Fruit fly (Drosophila melanogaster) whole organism, embryonic: ENCODE results near the gene CG13084.
A peak's percentile ranks its signal among the peaks of the same experiment; 100 is the strongest.

Experiments used
- CG1024 ChIP-seq: fragments of 200-800 bp; sonication (Bioruptor generic); IDR thresholded peaks from 2 replicates; pipeline ENCODE4 v1.3.6; 2022; ENCODE audit warnings: missing biosample characterization, missing genetic modification characterization
- CG10543 ChIP-seq: fragments of 200-800 bp; sonication (Bioruptor generic); optimal IDR thresholded peaks from 3 replicates; lab custom pipeline; 2017; ENCODE audit warnings: missing biosample characterization, mild to moderate bottlenecking, missing genetic modification characterization, moderate library complexity
- CG10979 ChIP-seq: fragments of 200-800 bp; sonication (Bioruptor generic); optimal IDR thresholded peaks from 2 replicates; lab custom pipeline; 2018; ENCODE audit warnings: missing biosample characterization, mild to moderate bottlenecking, missing genetic modification characterization, moderate library complexity
- CG11560 ChIP-seq: fragments of 200-800 bp; sonication (Bioruptor generic); IDR thresholded peaks from 3 replicates; pipeline ENCODE4 v1.3.6; 2022; ENCODE audit warnings: missing biosample characterization, missing genetic modification characterization
- CG1233 ChIP-seq: fragments of 200-800 bp; sonication (Bioruptor generic); optimal IDR thresholded peaks from 4 replicates; lab custom pipeline; 2018; ENCODE audit warnings: missing biosample characterization, mild to moderate bottlenecking, missing genetic modification characterization
- CG12391 ChIP-seq: fragments of 200-800 bp; sonication (Bioruptor generic); optimal IDR thresholded peaks from 3 replicates; lab custom pipeline; 2018; ENCODE audit warnings: missing biosample characterization, mild to moderate bottlenecking, missing genetic modification characterization, moderate library complexity
- CG15479 ChIP-seq: fragments of 200-800 bp; sonication (Bioruptor generic); optimal IDR thresholded peaks from 3 replicates; lab custom pipeline; 2019; ENCODE audit warnings: missing biosample characterization, mild to moderate bottlenecking, missing genetic modification characterization, moderate library complexity
- CG2120 ChIP-seq: fragments of 200-800 bp; sonication (Bioruptor generic); optimal IDR thresholded peaks from 3 replicates; lab custom pipeline; 2016; ENCODE audit warnings: missing biosample characterization, missing genetic modification characterization
- CG2129 ChIP-seq: fragments of 200-800 bp; sonication (Bioruptor generic); IDR thresholded peaks from 2 replicates; pipeline ENCODE4 v1.3.6; 2022; ENCODE audit warnings: missing biosample characterization, missing genetic modification characterization; ENCODE audit not compliant: partially characterized antibody
- CG2199 ChIP-seq: fragments of 200-800 bp; sonication (Bioruptor generic); IDR thresholded peaks from 3 replicates; pipeline ENCODE4 v1.3.6; 2022; ENCODE audit warnings: missing biosample characterization, missing genetic modification characterization
- CG31224 ChIP-seq: fragments of 200-800 bp; sonication (Bioruptor generic); IDR thresholded peaks from 2 replicates; pipeline ENCODE4 v1.3.6; 2022; ENCODE audit warnings: missing biosample characterization, missing genetic modification characterization
- CG3163 ChIP-seq: fragments of 200-800 bp; sonication (Bioruptor generic); optimal IDR thresholded peaks from 3 replicates; lab custom pipeline; 2016; ENCODE audit warnings: missing biosample characterization, missing genetic modification characterization
- CG3995 ChIP-seq: fragments of 200-800 bp; sonication (Bioruptor generic); optimal IDR thresholded peaks from 3 replicates; lab custom pipeline; 2016; ENCODE audit warnings: missing biosample characterization, missing genetic modification characterization
- CG42726 ChIP-seq: fragments of 200-800 bp; sonication (Bioruptor generic); IDR thresholded peaks from 2 replicates; pipeline ENCODE4 v1.3.6; 2022; ENCODE audit warnings: missing biosample characterization, missing genetic modification characterization; ENCODE audit not compliant: partially characterized antibody
- CG4360 ChIP-seq: fragments of 200-800 bp; sonication (Bioruptor generic); IDR thresholded peaks from 2 replicates; pipeline ENCODE4 v1.3.6; 2022; ENCODE audit warnings: missing biosample characterization, missing genetic modification characterization
- CG7963 ChIP-seq: fragments of 200-800 bp; sonication (Bioruptor generic); IDR thresholded peaks from 3 replicates; pipeline ENCODE4 v1.3.6; 2022; ENCODE audit warnings: missing biosample characterization, missing genetic modification characterization; ENCODE audit not compliant: partially characterized antibody
- CG9876 ChIP-seq: fragments of 200-800 bp; sonication (Bioruptor generic); optimal IDR thresholded peaks from 2 replicates; lab custom pipeline; 2016; ENCODE audit warnings: missing biosample characterization, missing genetic modification characterization
- Dll ChIP-seq: fragments of 200-800 bp; sonication (Bioruptor generic); IDR thresholded peaks from 4 replicates; pipeline ENCODE4 v1.3.6; 2022; ENCODE audit warnings: missing biosample characterization, missing genetic modification characterization; ENCODE audit not compliant: partially characterized antibody
- E2f2 ChIP-seq: fragments of 200-800 bp; sonication (Bioruptor generic); IDR thresholded peaks from 2 replicates; pipeline ENCODE4 v1.3.6; 2022; ENCODE audit warnings: missing biosample characterization, missing genetic modification characterization
- Ets97D ChIP-seq: fragments of 200-800 bp; sonication (Bioruptor generic); optimal IDR thresholded peaks from 3 replicates; lab custom pipeline; 2016; ENCODE audit warnings: missing biosample characterization, missing genetic modification characterization
- H15 ChIP-seq: fragments of 200-800 bp; sonication (Bioruptor generic); IDR thresholded peaks from 3 replicates; pipeline ENCODE4 v1.3.6; 2022; ENCODE audit warnings: missing biosample characterization, missing genetic modification characterization
- HLH3B ChIP-seq: fragments of 200-800 bp; sonication (Bioruptor generic); IDR thresholded peaks from 2 replicates; pipeline ENCODE4 v1.3.6; 2022; ENCODE audit warnings: missing biosample characterization, missing genetic modification characterization
- HLH4C ChIP-seq: fragments of 200-800 bp; sonication (Bioruptor generic); IDR thresholded peaks from 3 replicates; pipeline ENCODE4 v1.3.6; 2022; ENCODE audit warnings: missing biosample characterization, missing genetic modification characterization; ENCODE audit not compliant: partially characterized antibody
- HLHmδ ChIP-seq: fragments of 200-800 bp; sonication (Bioruptor generic); optimal IDR thresholded peaks from 2 replicates; lab custom pipeline; 2018; ENCODE audit warnings: missing biosample characterization, mild to moderate bottlenecking, missing genetic modification characterization, moderate library complexity
- Med ChIP-seq: fragments of 200-800 bp; sonication (Bioruptor generic); peaks from one replicate; lab custom pipeline; 2016; ENCODE audit warnings: missing biosample characterization, missing genetic modification characterization, mild to moderate bottlenecking, inconsistent platforms, moderate library complexity
- NC2α ChIP-seq: fragments of 200-800 bp; sonication (Bioruptor generic); optimal IDR thresholded peaks from 2 replicates; lab custom pipeline; 2016; ENCODE audit warnings: missing biosample characterization, missing genetic modification characterization
- Oli ChIP-seq: fragments of 200-800 bp; sonication (Bioruptor generic); optimal IDR thresholded peaks from 2 replicates; lab custom pipeline; 2018; ENCODE audit warnings: missing biosample characterization, mild to moderate bottlenecking, missing genetic modification characterization, moderate library complexity
- Sox100B ChIP-seq: fragments of 200-800 bp; sonication (Bioruptor generic); optimal IDR thresholded peaks from 3 replicates; lab custom pipeline; 2018; ENCODE audit warnings: missing biosample characterization, mild to moderate bottlenecking, missing genetic modification characterization
- Sry-δ ChIP-seq: fragments of 200-800 bp; sonication (Bioruptor generic); optimal IDR thresholded peaks from 2 replicates; lab custom pipeline; 2016; ENCODE audit warnings: missing biosample characterization, missing genetic modification characterization
- Stat92E ChIP-seq, 3 experiments: fragments of >200 bp in 2 of 3; fragments of 200-800 bp in 1 of 3; sonication (Bioruptor generic) in 1 of 3; optimal IDR thresholded peaks; 2 replicates each; lab custom pipeline; 2017 to 2019; ENCODE audit warnings: missing biosample characterization in 3 of 3, missing genetic modification characterization in 3 of 3, mild to moderate bottlenecking in 1 of 3, moderate library complexity in 1 of 3
- Vsx1 ChIP-seq: fragments of 200-800 bp; sonication (Bioruptor generic); optimal IDR thresholded peaks from 2 replicates; lab custom pipeline; 2017; ENCODE audit warnings: missing biosample characterization, mild to moderate bottlenecking, missing genetic modification characterization, missing genetic modification reagents
- crc ChIP-seq: fragments of 200-800 bp; sonication (Bioruptor generic); optimal IDR thresholded peaks from 2 replicates; lab custom pipeline; 2016; ENCODE audit warnings: missing biosample characterization, missing genetic modification characterization
- disco-r ChIP-seq: fragments of 200-800 bp; sonication (Bioruptor generic); optimal IDR thresholded peaks from 2 replicates; lab custom pipeline; 2016; ENCODE audit warnings: missing biosample characterization, missing genetic modification characterization
- dmrt99B ChIP-seq: fragments of 200-800 bp; sonication (Bioruptor generic); optimal IDR thresholded peaks from 2 replicates; lab custom pipeline; 2018; ENCODE audit warnings: missing biosample characterization, mild to moderate bottlenecking, missing genetic modification characterization, moderate library complexity
- gt ChIP-seq: fragments of 200-800 bp; sonication (Bioruptor generic); IDR thresholded peaks from 2 replicates; pipeline ENCODE4 v1.3.6; 2022; ENCODE audit warnings: missing biosample characterization, missing genetic modification characterization
- h ChIP-seq: fragments of >200 bp; optimal IDR thresholded peaks from 2 replicates; lab custom pipeline; 2017
- hbn ChIP-seq: fragments of 200-800 bp; sonication (Bioruptor generic); IDR thresholded peaks from 2 replicates; pipeline ENCODE4 v1.3.6; 2022; ENCODE audit warnings: missing biosample characterization, missing genetic modification characterization; ENCODE audit not compliant: partially characterized antibody
- mld ChIP-seq: fragments of 200-800 bp; sonication (Bioruptor generic); IDR thresholded peaks from 3 replicates; pipeline ENCODE4 v1.3.6; 2022; ENCODE audit warnings: missing biosample characterization, missing genetic modification characterization; ENCODE audit not compliant: partially characterized antibody
- odd ChIP-seq: fragments of 200-800 bp; sonication (Bioruptor generic); optimal IDR thresholded peaks from 2 replicates; lab custom pipeline; 2017; ENCODE audit warnings: missing biosample characterization, mild to moderate bottlenecking, missing genetic modification characterization
- p53 ChIP-seq: fragments of 200-800 bp; sonication (Bioruptor generic); optimal IDR thresholded peaks from 2 replicates; lab custom pipeline; 2016; ENCODE audit warnings: missing biosample characterization, missing genetic modification characterization
- pan ChIP-seq, 4 experiments: fragments of >200 bp in 3 of 4; fragments of 200-800 bp in 1 of 4; sonication (Bioruptor generic) in 1 of 4; optimal IDR thresholded peaks in 3 of 4; IDR thresholded peaks in 1 of 4; 2 replicates each; pipeline versions ENCODE4 v1.3.6 to Lab custom; 2017 to 2022; ENCODE audit warnings: missing biosample characterization in 2 of 4, missing genetic modification characterization in 2 of 4, mixed read lengths in 1 of 4
- peb ChIP-seq: fragments of 200-800 bp; sonication (Bioruptor generic); IDR thresholded peaks from 2 replicates; pipeline ENCODE4 v1.3.6; 2022; ENCODE audit warnings: missing biosample characterization, missing genetic modification characterization
- ranshi ChIP-seq: fragments of 200-800 bp; sonication (Bioruptor generic); IDR thresholded peaks from 2 replicates; pipeline ENCODE4 v1.3.6; 2022; ENCODE audit warnings: missing biosample characterization, missing genetic modification characterization
- rib ChIP-seq: fragments of 200-800 bp; sonication (Bioruptor generic); IDR thresholded peaks from 2 replicates; pipeline ENCODE4 v1.3.6; 2022; ENCODE audit warnings: missing biosample characterization, missing genetic modification characterization
- slp2 ChIP-seq: fragments of 200-800 bp; sonication (Bioruptor generic); optimal IDR thresholded peaks from 2 replicates; lab custom pipeline; 2016; ENCODE audit warnings: missing biosample characterization, missing genetic modification characterization
- sr ChIP-seq: fragments of 200-800 bp; sonication (Bioruptor generic); IDR thresholded peaks from 3 replicates; pipeline ENCODE4 v1.3.6; 2022; ENCODE audit warnings: missing biosample characterization, missing genetic modification characterization
- tx ChIP-seq: fragments of 200-800 bp; sonication (Bioruptor generic); optimal IDR thresholded peaks from 2 replicates; lab custom pipeline; 2016; ENCODE audit warnings: missing biosample characterization, missing genetic modification characterization
- wek ChIP-seq: fragments of 200-800 bp; sonication (Bioruptor generic); optimal IDR thresholded peaks from 3 replicates; lab custom pipeline; 2018; ENCODE audit warnings: missing biosample characterization, mild to moderate bottlenecking, missing genetic modification characterization, moderate library complexity
- wor ChIP-seq: fragments of 200-800 bp; sonication (Bioruptor generic); IDR thresholded peaks from 2 replicates; pipeline ENCODE4 v1.3.6; 2022; ENCODE audit warnings: missing biosample characterization, missing genetic modification characterization

Gene CG13084

dm6 chr2L:19533247-19533646, 48.5 kb downstream of the CG13084 start, which contains the start of gene CG33116 (continued):
- TF ChIP-seq tx = peak; percentile 79
- TF ChIP-seq dmrt99B = peak; percentile 86
- TF ChIP-seq sr (GFP tag; lab: Robert Waterston, UW) = no peak
- TF ChIP-seq peb (GFP tag; lab: Robert Waterston, UW) = peak; percentile 24; the same call in 1 of the 2 replicates
- 0 out of 2 replicates have a peak, but pooled peaks have one; percentile 38 for TF ChIP-seq CG4360
- peak; percentile 51 for TF ChIP-seq CG3995 (GFP tag; lab: Kevin White, UChicago)
- peak; percentile 23 for TF ChIP-seq HLHmδ (GFP tag; lab: Kevin White, UChicago)
- TF ChIP-seq disco-r = peak; percentile 66
- TF ChIP-seq slp2 = peak; percentile 73
- TF ChIP-seq HLH4C = no peak
- TF ChIP-seq CG2120 (GFP tag; lab: Kevin White, UChicago) = peak; percentile 91
- TF ChIP-seq Dll (GFP tag; lab: Robert Waterston, UW) = 0 out of 4 replicates have a peak, but pooled peaks have one; percentile 35
- TF ChIP-seq CG11560 (tag; lab: Robert Waterston, UW) = peak; percentile 42; the same call in 1 of the 3 replicates
- TF ChIP-seq CG2199 (GFP tag; lab: Robert Waterston, UW) = peak; percentile 89; the same call in 2 of the 3 replicates
- TF ChIP-seq CG15479 (GFP tag; lab: Kevin White, UChicago) = peak; percentile 41
- TF ChIP-seq wor (GFP tag; lab: Robert Waterston, UW) = no peak
- TF ChIP-seq CG3163 = peak; percentile 72
- peak; percentile 48 for TF ChIP-seq Sry-δ (GFP tag; lab: Kevin White, UChicago)
- TF ChIP-seq CG42726 (GFP tag; lab: Robert Waterston, UW) = no peak; the same call in 1 of the 2 replicates
- no peak for TF ChIP-seq mld (GFP tag; lab: Robert Waterston, UW)
- peak in 1 of 3 experiments; percentile 18 for TF ChIP-seq Stat92E (GFP tag; optimal IDR thresholded peaks at IDR 0.05; lab: Kevin White, UChicago)
- peak; percentile 84 for TF ChIP-seq Oli (tag; lab: Kevin White, UChicago)
- TF ChIP-seq rib = peak; percentile 78
- peak; percentile 84 for TF ChIP-seq CG10979 (tag; lab: Kevin White, UChicago)
- peak; percentile 66 for TF ChIP-seq odd (GFP tag; lab: Kevin White, UChicago)
- TF ChIP-seq Med = peak; percentile 98
- no peak for TF ChIP-seq pan (optimal IDR thresholded peaks at IDR 0.05; lab: Kevin White, UChicago)
- peak in 1 of 2 experiments; percentile 80 for TF ChIP-seq pan (GFP tag; optimal IDR thresholded peaks at IDR 0.05 in 1 of 2, IDR thresholded peaks at IDR 0.05 in 1 of 2)
- peak; percentile 69 for TF ChIP-seq CG9876 (GFP tag; lab: Kevin White, UChicago)
- peak; percentile 76 for TF ChIP-seq HLH3B (GFP tag; lab: Robert Waterston, UW)
- peak; percentile 61 for TF ChIP-seq p53 (GFP tag; lab: Kevin White, UChicago)
- TF ChIP-seq CG1024 (GFP tag; lab: Robert Waterston, UW) = peak; percentile 63
- 0 out of 2 replicates have a peak, but pooled peaks have one; percentile 26 for TF ChIP-seq CG31224
- TF ChIP-seq CG10543 (GFP tag; lab: Kevin White, UChicago) = peak; percentile 49
- TF ChIP-seq Sox100B (GFP tag; lab: Kevin White, UChicago) = peak; percentile 72
- peak; percentile 54 for TF ChIP-seq wek
- TF ChIP-seq hbn (GFP tag; lab: Robert Waterston, UW) = peak; percentile 42; the same call in 1 of the 2 replicates
- peak; percentile 68 for TF ChIP-seq crc
- TF ChIP-seq ranshi = peak; percentile 77; the same call in 1 of the 2 replicates
- TF ChIP-seq CG12391 (tag; lab: Kevin White, UChicago) = peak; percentile 85
- TF ChIP-seq h (lab: Kevin White, UChicago) = no peak
- TF ChIP-seq Ets97D (GFP tag; lab: Kevin White, UChicago) = peak; percentile 79
- TF ChIP-seq gt (GFP tag; lab: Robert Waterston, UW) = no peak
- TF ChIP-seq CG1233 = peak; percentile 80
- TF ChIP-seq H15 (GFP tag; lab: Robert Waterston, UW) = peak; percentile 68; the same call in 1 of the 3 replicates
- no peak for TF ChIP-seq CG7963 (GFP tag; lab: Robert Waterston, UW)
- TF ChIP-seq Vsx1 (GFP tag; lab: Kevin White, UChicago) = peak; percentile 38
- no peak for TF ChIP-seq CG2129 (GFP tag; lab: Robert Waterston, UW)
- peak; percentile 76 for TF ChIP-seq NC2α
- peak; percentile 66 for TF ChIP-seq E2f2 (GFP tag; lab: Robert Waterston, UW)
